Fruit fly (Drosophila melanogaster) S2 (cell line): Measurements from ENCODE around the gene Mettl3.

ENCODE experiments used
- CG8478 ChIP-seq: fragments of >200 bp; optimal IDR thresholded peaks from 2 replicates; lab custom pipeline; 2018
- CTCF ChIP-seq, 2 experiments: fragments of >200 bp; optimal IDR thresholded peaks; 2 replicates each; lab custom pipeline; 2018

- no peak for TF ChIP-seq CG8478 (lab: Kevin White, UChicago)
- no peak for TF ChIP-seq CTCF (optimal IDR thresholded peaks at IDR 0.05; lab: Kevin White, UChicago)
Observed at dm6 chr3R:24079110-24079509, 47.2 kb downstream of the Mettl3 start.
